Worm (Caenorhabditis elegans) whole organism, young adult: Measurements from ENCODE around the gene W02A2.8.

ENCODE experiments used
- F57C9.4 ChIP-seq: sonication (generic microtip); optimal IDR thresholded peaks from 2 replicates; lab custom pipeline; 2017; ENCODE audit warnings: mild to moderate bottlenecking, missing genetic modification characterization, missing compliant biosample characterization
- K12H6.12 ChIP-seq: fragments of 200-800 bp; sonication (Bioruptor generic); optimal IDR thresholded peaks from 2 replicates; lab custom pipeline; 2018; ENCODE audit warnings: mild to moderate bottlenecking, missing genetic modification characterization, missing compliant biosample characterization
- T07F8.4 ChIP-seq: sonication (generic microtip); optimal IDR thresholded peaks from 2 replicates; lab custom pipeline; 2016; ENCODE audit warnings: mild to moderate bottlenecking, missing genetic modification characterization, moderate library complexity, missing compliant biosample characterization
- T26A5.8 ChIP-seq: sonication (generic microtip); optimal IDR thresholded peaks from 2 replicates; lab custom pipeline; 2016; ENCODE audit warnings: missing genetic modification characterization, missing compliant biosample characterization
- Y67H2A.10 ChIP-seq: fragments of 200-800 bp; sonication (Bioruptor generic); conservative IDR thresholded peaks from 2 replicates; pipeline ENCODE4 v1.3.6; 2022; ENCODE audit warnings: missing genetic modification reagents, missing genetic modification characterization, missing compliant biosample characterization
- ZK185.1 ChIP-seq: sonication (generic microtip); optimal IDR thresholded peaks from 2 replicates; lab custom pipeline; 2016; ENCODE audit warnings: mild to moderate bottlenecking, missing genetic modification characterization, missing compliant biosample characterization; ENCODE audit not compliant: poor library complexity, severe bottlenecking
- ama-1 ChIP-seq, 3 experiments: fragments of 150-350 bp in 1 of 3; sonication (generic microtip) in 2 of 3; optimal IDR thresholded peaks; 2 replicates each; lab custom pipeline; 2014 to 2018; ENCODE audit warnings: missing biosample characterization in 2 of 3, missing genetic modification characterization in 2 of 3, missing genetic modification reagents in 2 of 3
- aptf-2 ChIP-seq: fragments of 200-800 bp; sonication (Bioruptor generic); conservative IDR thresholded peaks from 2 replicates; pipeline ENCODE4 v1.3.6; 2022; ENCODE audit warnings: missing genetic modification reagents, missing genetic modification characterization, missing compliant biosample characterization
- aptf-3 ChIP-seq: fragments of 200-800 bp; sonication (Bioruptor generic); IDR thresholded peaks from 2 replicates; pipeline ENCODE4 v1.3.6; 2022; ENCODE audit warnings: missing genetic modification characterization, missing compliant biosample characterization
- attf-5 ChIP-seq: fragments of 200-800 bp; sonication (Bioruptor generic); optimal IDR thresholded peaks from 2 replicates; lab custom pipeline; 2018; ENCODE audit warnings: mild to moderate bottlenecking, missing genetic modification characterization, missing compliant biosample characterization
- cebp-2 ChIP-seq: fragments of 200-800 bp; sonication (Bioruptor generic); IDR thresholded peaks from 2 replicates; pipeline ENCODE4 v1.3.6; 2022; ENCODE audit warnings: missing genetic modification characterization, missing compliant biosample characterization
- dpl-1 ChIP-seq: fragments of 150-350 bp; optimal IDR thresholded peaks from 2 replicates; lab custom pipeline; 2014; ENCODE audit warnings: missing biosample characterization, missing genetic modification reagents, missing genetic modification characterization
- egl-44 ChIP-seq: fragments of 200-800 bp; sonication (Bioruptor generic); IDR thresholded peaks from 2 replicates; pipeline ENCODE4 v1.3.6; 2022; ENCODE audit warnings: missing genetic modification reagents, missing genetic modification characterization, missing compliant biosample characterization
- gei-17 ChIP-seq: fragments of 200-800 bp; sonication (Bioruptor generic); optimal IDR thresholded peaks from 2 replicates; lab custom pipeline; 2018; ENCODE audit warnings: mild to moderate bottlenecking, missing genetic modification characterization, missing compliant biosample characterization
- hlh-12 ChIP-seq: sonication (generic microtip); optimal IDR thresholded peaks from 2 replicates; lab custom pipeline; 2016; ENCODE audit warnings: missing genetic modification characterization, missing compliant biosample characterization
- hmg-1.2 ChIP-seq: fragments of 200-800 bp; sonication (Bioruptor generic); IDR thresholded peaks from 2 replicates; pipeline ENCODE4 v1.3.6; 2022; ENCODE audit warnings: missing genetic modification reagents, missing genetic modification characterization, missing compliant biosample characterization
- hsf-1 ChIP-seq: fragments of 200-800 bp; sonication (Bioruptor generic); IDR thresholded peaks from 2 replicates; pipeline ENCODE4 v1.3.6; 2022; ENCODE audit warnings: missing genetic modification reagents, missing genetic modification characterization, missing compliant biosample characterization
- lin-54 ChIP-seq: fragments of 200-800 bp; sonication (Bioruptor generic); optimal IDR thresholded peaks from 2 replicates; lab custom pipeline; 2018; ENCODE audit warnings: mild to moderate bottlenecking, missing genetic modification characterization, missing compliant biosample characterization
- madf-6 ChIP-seq: fragments of 200-800 bp; sonication (Bioruptor generic); IDR thresholded peaks from 2 replicates; pipeline ENCODE4 v1.3.6; 2022; ENCODE audit warnings: missing genetic modification reagents, missing genetic modification characterization, missing compliant biosample characterization
- madf-8 ChIP-seq: fragments of 200-800 bp; sonication (Bioruptor generic); conservative IDR thresholded peaks from 2 replicates; pipeline ENCODE4 v1.3.6; 2022; ENCODE audit warnings: missing genetic modification reagents, missing genetic modification characterization, missing compliant biosample characterization
- mel-28 ChIP-seq: sonication (generic microtip); optimal IDR thresholded peaks from 2 replicates; lab custom pipeline; 2016; ENCODE audit warnings: borderline replicate concordance, mild to moderate bottlenecking, missing genetic modification characterization, missing compliant biosample characterization
- mes-4 ChIP-seq: sonication (generic microtip); optimal IDR thresholded peaks from 2 replicates; lab custom pipeline; 2016; ENCODE audit warnings: missing genotype, missing genetic modification characterization, missing compliant biosample characterization
- mxl-1 ChIP-seq: sonication (generic microtip); optimal IDR thresholded peaks from 2 replicates; lab custom pipeline; 2016; ENCODE audit warnings: missing genetic modification characterization, missing compliant biosample characterization
- nhr-120 ChIP-seq: fragments of 200-800 bp; sonication (Bioruptor generic); IDR thresholded peaks from 2 replicates; pipeline ENCODE4 v1.3.6; 2022; ENCODE audit warnings: missing genetic modification characterization, missing compliant biosample characterization
- repo-1 ChIP-seq: sonication (generic microtip); optimal IDR thresholded peaks from 2 replicates; lab custom pipeline; 2017; ENCODE audit warnings: mild to moderate bottlenecking, missing genetic modification characterization, missing compliant biosample characterization
- sdz-38 ChIP-seq: sonication (generic microtip); optimal IDR thresholded peaks from 2 replicates; lab custom pipeline; 2016; ENCODE audit warnings: missing genotype, missing genetic modification characterization, missing compliant biosample characterization
- sptf-2 ChIP-seq: fragments of 200-800 bp; sonication (Bioruptor generic); optimal IDR thresholded peaks from 2 replicates; lab custom pipeline; 2018; ENCODE audit warnings: mild to moderate bottlenecking, missing genetic modification characterization, missing compliant biosample characterization
- tbx-9 ChIP-seq: sonication (generic microtip); optimal IDR thresholded peaks from 2 replicates; lab custom pipeline; 2016; ENCODE audit warnings: borderline replicate concordance, missing genetic modification characterization, inconsistent platforms, missing compliant biosample characterization
- tlf-1 ChIP-seq: fragments of 200-800 bp; sonication (Bioruptor generic); optimal IDR thresholded peaks from 2 replicates; lab custom pipeline; 2018; ENCODE audit warnings: mild to moderate bottlenecking, missing genetic modification characterization, missing compliant biosample characterization
- xnd-1 ChIP-seq: sonication (generic microtip); optimal IDR thresholded peaks from 2 replicates; lab custom pipeline; 2016; ENCODE audit warnings: missing genotype, missing genetic modification reagents, missing genetic modification characterization, missing compliant biosample characterization
- ztf-25 ChIP-seq: fragments of 200-800 bp; sonication (Bioruptor generic); IDR thresholded peaks from 2 replicates; pipeline ENCODE4 v1.3.6; 2022; ENCODE audit warnings: missing genetic modification reagents, missing genetic modification characterization, missing compliant biosample characterization

Gene W02A2.8

ce11 chrIV:13386043-13386442 is 27.7 kb upstream of the W02A2.8 start, which contains the start of the genes Y62E10A.20, Y62E10A.23 and mdt-9 (continued):
- no peak for TF ChIP-seq tlf-1

DNA sequence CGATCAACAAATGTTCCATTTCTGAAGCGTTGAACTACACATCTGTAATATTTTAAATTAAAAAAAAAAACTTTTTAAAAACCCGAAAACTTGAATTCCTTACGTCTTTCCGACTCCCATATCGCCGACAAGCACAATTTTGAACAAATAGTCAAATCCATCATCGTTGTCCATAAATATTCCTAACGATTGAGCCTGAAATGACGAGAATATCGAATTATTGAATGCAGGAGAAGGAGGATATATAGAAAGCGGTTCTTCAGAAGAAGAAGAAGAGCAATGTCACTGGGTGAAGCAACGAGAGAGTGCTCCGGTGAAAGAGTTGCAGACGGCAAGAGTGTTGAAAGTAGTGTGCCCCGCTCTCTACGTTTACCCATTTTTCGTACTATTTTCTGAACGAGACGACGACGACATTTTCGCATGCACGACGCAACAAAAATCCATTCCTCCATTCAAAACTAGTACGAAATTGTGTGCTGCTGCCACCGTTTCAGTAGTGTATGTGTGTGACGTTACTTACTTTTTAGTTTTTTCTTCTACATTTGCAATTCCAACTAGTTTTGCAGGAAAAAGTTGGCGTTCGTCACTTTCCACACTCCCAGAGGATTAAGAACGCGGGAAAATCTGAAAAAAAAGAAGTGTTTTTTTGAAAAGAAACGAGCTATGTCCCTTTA is 25.5 kb upstream of the W02A2.8 start, which contains the start of gene rab-19:
Gene rab-19, minus strand, starts transcription at position 624 of the 674 bp plus-strand sequence.
- no peak for TF ChIP-seq lin-54
- TF ChIP-seq K12H6.12 (tag; lab: Kevin White, UChicago), result no peak
- TF ChIP-seq hmg-1.2 (GFP tag; lab: Robert Waterston, UW), result peak; percentile 90
- no peak for TF ChIP-seq hsf-1 (GFP tag; lab: Robert Waterston, UW)

DNA sequence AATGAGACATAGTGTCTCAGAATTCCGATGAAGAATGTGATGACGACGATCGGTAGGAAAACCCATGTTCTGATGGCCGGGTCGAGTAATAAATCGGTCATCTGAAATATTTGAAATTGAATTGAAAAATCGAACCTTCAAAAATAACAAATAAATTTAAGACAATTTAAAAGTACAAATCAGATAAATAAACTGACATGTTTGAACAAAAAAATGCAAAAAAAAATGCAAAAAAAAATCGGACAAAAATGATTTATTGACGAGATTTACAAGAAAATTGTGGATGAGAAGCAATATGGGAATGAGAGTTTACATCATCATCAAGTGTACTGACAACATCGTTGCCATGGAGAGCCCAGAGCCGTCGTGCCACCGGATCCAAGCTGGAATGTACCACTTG is 23.4 kb upstream of the W02A2.8 start, which contains the start of gene emc-3:
Gene emc-3, minus strand, starts transcription at position 101 of the 400 bp plus-strand sequence.
- TF ChIP-seq repo-1 (tag; lab: Kevin White, UChicago) (no peak), madf-6 (GFP tag; lab: Robert Waterston, UW) (no peak), tbx-9 (tag; lab: Kevin White, UChicago) (no peak), mxl-1 (no peak), mel-28 (no peak), T07F8.4 (no peak), ama-1 (optimal IDR thresholded peaks at IDR 0.05; lab: Kevin White, UChicago) (no peak), ama-1 (GFP tag; optimal IDR thresholded peaks at IDR 0.05; lab: Kevin White, UChicago) (no peak), hlh-12 (tag; lab: Kevin White, UChicago) (no peak), xnd-1 (no peak), F57C9.4 (tag; lab: Kevin White, UChicago) (no peak), egl-44 (no peak), sdz-38 (no peak), Y67H2A.10 (GFP tag; lab: Robert Waterston, UW) (no peak), hsf-1 (GFP tag; lab: Robert Waterston, UW) (no peak), mes-4 (no peak), gei-17 (GFP tag; lab: Kevin White, UChicago) (no peak), madf-8 (no peak)

ce11 chrIV:13380506-13380905 is 22.1 kb upstream of the W02A2.8 start:
- no peak for TF ChIP-seq attf-5 (GFP tag; lab: Kevin White, UChicago)
- peak; percentile 82; the same call in 1 of the 2 replicates for TF ChIP-seq cebp-2

- TF ChIP-seq T26A5.8 (tag; lab: Kevin White, UChicago), result no peak
- no peak for TF ChIP-seq sptf-2 (GFP tag; lab: Kevin White, UChicago)
- TF ChIP-seq aptf-2 (GFP tag; lab: Robert Waterston, UW), result no peak
- no peak for TF ChIP-seq mxl-1
- TF ChIP-seq repo-1 (tag; lab: Kevin White, UChicago), result no peak
- no peak for TF ChIP-seq dpl-1 (GFP tag; lab: Kevin White, UChicago)
- TF ChIP-seq ZK185.1 (tag; lab: Kevin White, UChicago), result no peak
- TF ChIP-seq ztf-25 (GFP tag; lab: Robert Waterston, UW), result no peak
- no peak for TF ChIP-seq nhr-120
- no peak for TF ChIP-seq aptf-3 (GFP tag; lab: Robert Waterston, UW)
Measured at ce11 chrIV:13377716-13378115, 19.3 kb upstream of the W02A2.8 start, which contains the start of gene mau-8. TSS of gene mau-8 (plus strand) at chrIV:13378016.
